Worm (Caenorhabditis elegans) whole organism, late embryonic: Measurements from ENCODE around the gene dnj-16.

Source experiments
- C38D4.7 ChIP-seq: fragments of 200-800 bp; sonication (Bioruptor generic); optimal IDR thresholded peaks from 2 replicates; lab custom pipeline; 2018; ENCODE audit warnings: mild to moderate bottlenecking, missing genetic modification characterization, moderate library complexity, missing compliant biosample characterization
- F13H6.1 ChIP-seq: sonication (generic microtip); optimal IDR thresholded peaks from 2 replicates; lab custom pipeline; 2016; ENCODE audit warnings: missing genetic modification characterization, missing compliant biosample characterization
- ceh-14 ChIP-seq: sonication (generic microtip); optimal IDR thresholded peaks from 2 replicates; lab custom pipeline; 2016; ENCODE audit warnings: missing genotype, missing genetic modification characterization, missing compliant biosample characterization
- ceh-19 ChIP-seq: fragments of 200-800 bp; sonication (Bioruptor generic); optimal IDR thresholded peaks from 2 replicates; lab custom pipeline; 2018; ENCODE audit warnings: mild to moderate bottlenecking, missing genetic modification characterization, missing compliant biosample characterization
- ceh-2 ChIP-seq: sonication (generic microtip); optimal IDR thresholded peaks from 2 replicates; lab custom pipeline; 2016; ENCODE audit warnings: missing genotype, missing genetic modification characterization, missing compliant biosample characterization
- ceh-22 ChIP-seq: sonication (generic microtip); optimal IDR thresholded peaks from 2 replicates; lab custom pipeline; 2017; ENCODE audit warnings: missing biosample characterization, missing genetic modification characterization
- ceh-30 ChIP-seq: fragments of 150-350 bp; optimal IDR thresholded peaks from 2 replicates; lab custom pipeline; 2014; ENCODE audit warnings: missing biosample characterization, missing genetic modification characterization
- ceh-31 ChIP-seq: sonication (generic microtip); optimal IDR thresholded peaks from 2 replicates; lab custom pipeline; 2016; ENCODE audit warnings: missing genetic modification characterization, missing compliant biosample characterization
- ceh-34 ChIP-seq: sonication (generic microtip); optimal IDR thresholded peaks from 2 replicates; lab custom pipeline; 2016; ENCODE audit warnings: mild to moderate bottlenecking, missing genetic modification characterization, missing compliant biosample characterization
- ceh-45 ChIP-seq: fragments of 200-800 bp; sonication (Bioruptor generic); IDR thresholded peaks from 2 replicates; pipeline ENCODE4 v1.3.6; 2022; ENCODE audit warnings: missing genetic modification reagents, missing genetic modification characterization, missing compliant biosample characterization
- ceh-48 ChIP-seq: sonication (generic microtip); optimal IDR thresholded peaks from 2 replicates; lab custom pipeline; 2016; ENCODE audit warnings: missing genetic modification characterization, inconsistent platforms, missing compliant biosample characterization
- che-1 ChIP-seq: sonication (generic microtip); optimal IDR thresholded peaks from 2 replicates; lab custom pipeline; 2016; ENCODE audit warnings: mild to moderate bottlenecking, missing genetic modification characterization, missing compliant biosample characterization
- dmd-4 ChIP-seq: sonication (generic microtip); optimal IDR thresholded peaks from 2 replicates; lab custom pipeline; 2016; ENCODE audit warnings: borderline replicate concordance, missing genetic modification characterization, missing compliant biosample characterization
- dve-1 ChIP-seq: sonication (generic microtip); optimal IDR thresholded peaks from 2 replicates; lab custom pipeline; 2017; ENCODE audit warnings: antibody characterized with exemption, mild to moderate bottlenecking, missing genetic modification characterization, missing compliant biosample characterization
- elt-2 ChIP-seq: sonication (generic microtip); optimal IDR thresholded peaks from 2 replicates; lab custom pipeline; 2016; ENCODE audit warnings: missing genetic modification reagents, missing genetic modification characterization, missing compliant biosample characterization
- fax-1 ChIP-seq: sonication (generic microtip); optimal IDR thresholded peaks from 2 replicates; lab custom pipeline; 2016; ENCODE audit warnings: missing genotype, missing genetic modification characterization, missing compliant biosample characterization
- fkh-10 ChIP-seq: fragments of 150-350 bp; optimal IDR thresholded peaks from 2 replicates; lab custom pipeline; 2014; ENCODE audit warnings: missing biosample characterization, missing genetic modification reagents, missing genetic modification characterization
- fkh-6 ChIP-seq: sonication (generic microtip); optimal IDR thresholded peaks from 2 replicates; lab custom pipeline; 2016; ENCODE audit warnings: missing genetic modification characterization, missing compliant biosample characterization
- gmeb-2 ChIP-seq: sonication (generic microtip); optimal IDR thresholded peaks from 2 replicates; lab custom pipeline; 2016; ENCODE audit warnings: missing genetic modification characterization, inconsistent platforms, missing compliant biosample characterization
- hlh-30 ChIP-seq: sonication (generic microtip); optimal IDR thresholded peaks from 2 replicates; lab custom pipeline; 2017; ENCODE audit warnings: antibody characterized with exemption, missing genetic modification characterization, missing compliant biosample characterization; ENCODE audit not compliant: insufficient read depth
- hlh-6 ChIP-seq: sonication (generic microtip); optimal IDR thresholded peaks from 2 replicates; lab custom pipeline; 2016; ENCODE audit warnings: missing genotype, missing genetic modification characterization, missing compliant biosample characterization
- lim-6 ChIP-seq: sonication (generic microtip); optimal IDR thresholded peaks from 2 replicates; lab custom pipeline; 2016; ENCODE audit warnings: missing genetic modification characterization, missing compliant biosample characterization
- lin-11 ChIP-seq: fragments of 200-800 bp; sonication (Bioruptor generic); optimal IDR thresholded peaks from 2 replicates; lab custom pipeline; 2018; ENCODE audit warnings: mild to moderate bottlenecking, missing genetic modification characterization, missing compliant biosample characterization
- nfya-1 ChIP-seq: sonication (generic microtip); optimal IDR thresholded peaks from 2 replicates; lab custom pipeline; 2017; ENCODE audit warnings: missing genetic modification characterization, mild to moderate bottlenecking, missing compliant biosample characterization, antibody characterized with exemption, moderate library complexity
- nhr-11 ChIP-seq: fragments of 150-350 bp; optimal IDR thresholded peaks from 2 replicates; lab custom pipeline; 2014; ENCODE audit warnings: missing biosample characterization, missing genetic modification characterization
- odd-2 ChIP-seq: sonication (generic microtip); optimal IDR thresholded peaks from 2 replicates; lab custom pipeline; 2017; ENCODE audit warnings: antibody characterized with exemption, mild to moderate bottlenecking, missing genetic modification characterization, missing compliant biosample characterization
- pha-2 ChIP-seq: sonication (generic microtip); optimal IDR thresholded peaks from 2 replicates; lab custom pipeline; 2017; ENCODE audit warnings: mild to moderate bottlenecking, missing genetic modification characterization, missing compliant biosample characterization
- pha-4 ChIP-seq: fragments of 150-350 bp; optimal IDR thresholded peaks from 2 replicates; lab custom pipeline; 2018; ENCODE audit warnings: missing biosample characterization, missing genetic modification reagents, missing genetic modification characterization
- pros-1 ChIP-seq: fragments of 150-350 bp; optimal IDR thresholded peaks from 2 replicates; lab custom pipeline; 2014; ENCODE audit warnings: missing biosample characterization, missing genetic modification reagents, missing genetic modification characterization
- rnt-1 ChIP-seq: sonication (generic microtip); optimal IDR thresholded peaks from 2 replicates; lab custom pipeline; 2016; ENCODE audit warnings: missing genetic modification characterization, missing compliant biosample characterization
- sox-2 ChIP-seq: fragments of 200-800 bp; sonication (Bioruptor generic); IDR thresholded peaks from 2 replicates; pipeline ENCODE4 v1.3.6; 2022; ENCODE audit warnings: missing genetic modification reagents, missing genetic modification characterization, missing compliant biosample characterization
- syd-9 ChIP-seq: sonication (generic microtip); optimal IDR thresholded peaks from 2 replicates; lab custom pipeline; 2016; ENCODE audit warnings: mild to moderate bottlenecking, missing genetic modification characterization, moderate library complexity, missing compliant biosample characterization
- ttx-3 ChIP-seq: sonication (generic microtip); optimal IDR thresholded peaks from 2 replicates; lab custom pipeline; 2016; ENCODE audit warnings: missing genetic modification reagents, missing genetic modification characterization, missing compliant biosample characterization
- unc-42 ChIP-seq: sonication (generic microtip); optimal IDR thresholded peaks from 2 replicates; lab custom pipeline; 2016; ENCODE audit warnings: missing genotype, missing genetic modification characterization, missing compliant biosample characterization
- unc-55 ChIP-seq: sonication (generic microtip); optimal IDR thresholded peaks from 2 replicates; lab custom pipeline; 2017; ENCODE audit warnings: missing biosample characterization, missing genetic modification reagents, missing genetic modification characterization
- unc-86 ChIP-seq: sonication (generic microtip); optimal IDR thresholded peaks from 2 replicates; lab custom pipeline; 2016; ENCODE audit warnings: missing genetic modification characterization, missing compliant biosample characterization

The dnj-16 gene

DNA sequence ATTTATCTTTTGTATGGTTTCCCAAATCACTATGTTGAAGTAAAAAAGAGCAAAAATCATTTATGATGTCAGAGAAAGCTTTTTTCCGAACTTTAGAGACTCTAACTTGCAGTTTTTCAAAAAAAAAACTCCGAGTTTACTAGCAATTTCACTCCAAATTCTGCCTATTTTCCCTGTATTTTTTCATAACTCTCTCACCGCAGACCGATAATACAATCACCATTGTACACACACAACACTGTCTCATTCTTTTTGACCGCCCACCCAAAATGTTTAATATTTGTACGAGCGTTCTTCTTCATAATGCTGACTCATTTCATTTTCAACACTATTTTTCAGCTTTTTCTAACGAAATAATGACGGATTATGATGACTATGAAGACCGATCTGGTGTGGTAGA, 37.9 kb downstream of the dnj-16 start, which contains the start of gene F43C1.5:
F43C1.5 (plus strand) TSS at position 301 of the 400 bp plus-strand sequence.
- TF ChIP-seq ceh-48 (tag; lab: Kevin White, UChicago), result no peak
- no peak for TF ChIP-seq syd-9 (tag; lab: Kevin White, UChicago)
- TF ChIP-seq rnt-1 (tag; lab: Kevin White, UChicago), result no peak
- TF ChIP-seq C38D4.7, result no peak
- no peak for TF ChIP-seq ceh-14 (tag; lab: Kevin White, UChicago)
- no peak for TF ChIP-seq hlh-6 (tag; lab: Kevin White, UChicago)

DNA sequence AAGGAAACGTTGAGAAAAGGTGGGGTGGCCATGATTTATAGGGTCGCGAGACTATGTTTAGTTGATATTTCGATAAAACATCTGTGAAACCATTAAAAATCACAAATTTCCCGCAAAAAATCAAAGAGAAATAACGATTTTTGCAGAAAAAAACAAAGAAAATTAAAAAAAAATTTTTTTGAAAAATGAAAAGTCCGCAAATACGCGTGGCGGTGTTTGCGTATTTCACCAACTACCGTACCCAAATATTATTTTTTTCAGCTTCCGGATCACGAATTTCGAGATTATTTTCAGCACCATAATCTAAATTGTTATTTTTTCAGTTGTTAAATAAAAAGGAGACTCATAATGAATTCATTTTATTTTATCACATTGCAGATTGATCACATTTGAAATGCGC, 39.2 kb downstream of the dnj-16 start:
- no peak for TF ChIP-seq ceh-34
- no peak for TF ChIP-seq fkh-10 (GFP tag; lab: Kevin White, UChicago)
- TF ChIP-seq che-1, result no peak

DNA sequence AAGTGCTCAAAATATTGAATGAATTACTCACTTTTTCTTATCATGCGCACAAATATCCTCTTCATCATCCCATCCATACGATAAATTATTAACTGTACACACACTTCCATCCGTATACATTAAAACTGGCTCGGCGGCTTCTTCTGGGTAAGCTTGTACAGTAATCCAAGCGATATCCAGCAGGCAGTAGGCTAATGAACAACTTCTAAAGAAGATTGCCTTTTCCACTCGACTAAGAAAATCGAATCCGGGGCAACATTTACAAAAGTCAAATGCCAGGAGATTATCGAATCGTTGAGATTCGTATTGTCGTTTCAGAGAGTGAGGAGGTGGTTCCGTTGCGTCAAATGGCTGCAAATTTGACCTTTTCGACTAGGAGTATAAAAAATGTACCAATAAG, 40.4 kb downstream of the dnj-16 start:
- TF ChIP-seq lin-11 (tag; lab: Kevin White, UChicago) (no peak), dve-1 (tag; lab: Kevin White, UChicago) (no peak), unc-86 (tag; lab: Kevin White, UChicago) (no peak), ceh-19 (GFP tag; lab: Kevin White, UChicago) (no peak), ceh-48 (tag; lab: Kevin White, UChicago) (no peak), pha-4 (tag; lab: Kevin White, UChicago) (no peak), unc-55 (GFP tag; lab: Kevin White, UChicago) (no peak), hlh-6 (tag; lab: Kevin White, UChicago) (no peak), dmd-4 (tag; lab: Kevin White, UChicago) (no peak), odd-2 (tag; lab: Kevin White, UChicago) (no peak), pha-2 (tag; lab: Kevin White, UChicago) (no peak), nhr-11 (no peak), fkh-6 (no peak), sox-2 (GFP tag; lab: Robert Waterston, UW) (no peak), ceh-45 (GFP tag; lab: Robert Waterston, UW) (no peak), gmeb-2 (tag; lab: Kevin White, UChicago) (no peak), pros-1 (tag; lab: Kevin White, UChicago) (no peak), ceh-30 (no peak)

DNA sequence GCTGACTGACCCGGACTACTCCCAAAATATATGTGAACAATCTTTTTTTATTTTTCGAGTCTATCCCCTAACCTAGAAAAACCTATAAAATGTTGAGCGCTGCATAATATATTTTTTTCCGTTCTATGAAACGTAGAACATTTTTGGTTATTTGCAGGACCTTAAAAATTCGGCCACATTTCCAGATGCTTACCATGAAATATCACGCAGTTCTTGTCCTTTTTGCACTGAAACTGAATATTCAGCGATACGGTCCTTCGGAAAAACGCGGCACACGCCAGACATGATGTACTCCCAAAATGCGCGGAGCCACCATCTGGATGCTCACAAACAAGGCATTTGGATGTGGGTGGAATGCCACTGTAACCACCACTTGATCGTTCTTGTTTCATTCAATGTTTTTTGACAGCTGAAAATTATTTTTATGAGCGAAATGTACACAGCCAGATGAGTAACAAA, 41.9 kb downstream of the dnj-16 start, which contains the start of gene nhr-20:
nhr-20 (minus strand) TSS at position 409 of the 459 bp plus-strand sequence.
- TF ChIP-seq F13H6.1 (tag; lab: Kevin White, UChicago), result no peak
- no peak for TF ChIP-seq ttx-3 (tag; lab: Kevin White, UChicago)
- TF ChIP-seq lim-6 (tag; lab: Kevin White, UChicago), result no peak
- TF ChIP-seq hlh-30 (tag; lab: Kevin White, UChicago), result no peak
- no peak for TF ChIP-seq hlh-6 (tag; lab: Kevin White, UChicago)
- TF ChIP-seq nfya-1 (tag; lab: Kevin White, UChicago), result no peak
- no peak for TF ChIP-seq ceh-22 (tag; lab: Kevin White, UChicago)
- no peak for TF ChIP-seq elt-2 (tag; lab: Kevin White, UChicago)
- no peak for TF ChIP-seq ceh-31 (tag; lab: Kevin White, UChicago)
- TF ChIP-seq ceh-45 (GFP tag; lab: Robert Waterston, UW), result no peak
- no peak for TF ChIP-seq fax-1
- TF ChIP-seq unc-55 (GFP tag; lab: Kevin White, UChicago), result no peak
- no peak for TF ChIP-seq unc-42 (tag; lab: Kevin White, UChicago)
- TF ChIP-seq dmd-4 (tag; lab: Kevin White, UChicago), result no peak
- TF ChIP-seq nhr-11, result no peak
- no peak for TF ChIP-seq ceh-2
- no peak for TF ChIP-seq unc-86 (tag; lab: Kevin White, UChicago)
